Worm (Caenorhabditis elegans): ENCODE data around the gene pinn-1.

DNA sequence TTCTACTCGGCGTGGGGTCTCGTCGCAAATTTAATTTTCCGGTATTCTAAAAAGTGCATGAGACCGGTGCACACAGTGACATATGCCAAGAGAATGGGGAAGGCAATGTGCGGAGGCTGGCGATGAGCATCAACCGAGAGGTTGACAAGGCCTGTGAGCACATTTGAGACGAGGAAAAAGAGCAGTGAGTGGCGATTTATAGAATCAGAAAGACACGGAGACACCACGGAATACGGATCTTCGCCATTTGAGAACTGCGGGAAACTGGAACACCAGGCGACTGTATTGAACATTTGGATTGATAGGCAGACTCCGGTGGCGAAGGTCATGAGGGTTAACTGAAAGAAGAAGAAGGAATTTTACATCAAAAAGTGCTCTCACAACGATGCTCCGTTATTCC is 9.9 kb downstream of the pinn-1 start:
- TF ChIP-seq unc-62 (GFP tag; optimal IDR thresholded peaks at IDR 0.05) (no peak), elt-3 (tag; optimal IDR thresholded peaks at IDR 0.05) (no peak), elt-1 (tag; optimal IDR thresholded peaks at IDR 0.05) (no peak), ama-1 (optimal IDR thresholded peaks at IDR 0.05) (no peak), nhr-77 (tag; optimal IDR thresholded peaks at IDR 0.05) (no peak), lsy-2 (tag; optimal IDR thresholded peaks at IDR 0.05) (no peak), R02D3.7 (tag; optimal IDR thresholded peaks at IDR 0.05) (no peak), ceh-16 (tag; optimal IDR thresholded peaks at IDR 0.05) (no peak)
